Worm (Caenorhabditis elegans): Measurements from ENCODE around the gene F11C1.4.

DNA sequence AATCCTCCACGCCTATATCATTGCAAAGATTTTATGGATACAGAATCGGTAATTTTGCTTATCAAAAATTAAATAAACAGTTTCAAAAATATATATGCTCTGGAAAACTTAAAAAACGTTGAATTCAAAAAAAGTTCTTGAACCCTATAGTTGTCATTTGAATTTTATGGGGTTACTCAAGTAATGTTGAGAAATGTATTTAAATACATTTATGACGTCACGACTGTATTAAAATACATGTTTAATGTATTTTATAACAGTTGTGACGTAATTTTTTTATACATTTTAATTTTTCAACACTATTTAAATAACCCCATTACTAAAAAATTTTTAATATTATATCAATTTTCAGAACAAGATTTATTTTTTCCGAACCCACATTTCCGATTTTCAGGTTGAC is 19.3 kb downstream of the F11C1.4 start:
- TF ChIP-seq zag-1 (tag; optimal IDR thresholded peaks at IDR 0.05) (no peak), nhr-76 (tag; optimal IDR thresholded peaks at IDR 0.05) (no peak), ztf-4 (tag; optimal IDR thresholded peaks at IDR 0.05) (no peak), egl-13 (tag; optimal IDR thresholded peaks at IDR 0.05) (no peak)
